Fruit fly (Drosophila melanogaster): ENCODE data around the gene corto.

The corto gene

dm6 chr3R:5095137-5095802 lies 8.4 kb upstream of the corto start:
- no peak for TF ChIP-seq tj (GFP tag; optimal IDR thresholded peaks at IDR 0.05)
- TF ChIP-seq Crg-1 (GFP tag; optimal IDR thresholded peaks at IDR 0.05): no peak
- TF ChIP-seq toe (GFP tag; optimal IDR thresholded peaks at IDR 0.05): no peak
- no peak for TF ChIP-seq cnc (optimal IDR thresholded peaks at IDR 0.05)
- TF ChIP-seq kay (GFP tag; ENCODE audit: borderline replicate concordance): no peak
- no peak for TF ChIP-seq pad (GFP tag; optimal IDR thresholded peaks at IDR 0.05)
- no peak for TF ChIP-seq cic (GFP tag; optimal IDR thresholded peaks at IDR 0.05)
- TF ChIP-seq CG33017 (tag; optimal IDR thresholded peaks at IDR 0.05): no peak
- no peak for TF ChIP-seq CG7045 (GFP tag; optimal IDR thresholded peaks at IDR 0.05)
- no peak for TF ChIP-seq CG12768 (GFP tag; optimal IDR thresholded peaks at IDR 0.05)
- TF ChIP-seq CG11617 (GFP tag; optimal IDR thresholded peaks at IDR 0.05): no peak
- TF ChIP-seq CG7101 (tag; optimal IDR thresholded peaks at IDR 0.05): no peak
- no peak for TF ChIP-seq CG1620 (GFP tag; optimal IDR thresholded peaks at IDR 0.05)
- TF ChIP-seq Clk (GFP tag; optimal IDR thresholded peaks at IDR 0.05): no peak
- no peak for TF ChIP-seq CG5204 (GFP tag; optimal IDR thresholded peaks at IDR 0.05)
- no peak for TF ChIP-seq Hr96 (GFP tag; optimal IDR thresholded peaks at IDR 0.05)
- TF ChIP-seq CG14711 (tag; optimal IDR thresholded peaks at IDR 0.05): no peak
- no peak for TF ChIP-seq ovo (GFP tag; optimal IDR thresholded peaks at IDR 0.05)
- TF ChIP-seq bab1 (GFP tag; optimal IDR thresholded peaks at IDR 0.05): no peak
- no peak for TF ChIP-seq Mnt (GFP tag; optimal IDR thresholded peaks at IDR 0.05)

dm6 chr3R:5094288-5094687 lies 7.4 kb upstream of the corto start:
- no peak for TF ChIP-seq CG7045 (GFP tag; optimal IDR thresholded peaks at IDR 0.05)
- no peak for TF ChIP-seq CG1620 (GFP tag; optimal IDR thresholded peaks at IDR 0.05)

- TF ChIP-seq tj (GFP tag; optimal IDR thresholded peaks at IDR 0.05) (no peak), Crg-1 (GFP tag; optimal IDR thresholded peaks at IDR 0.05) (no peak), CG11617 (GFP tag; optimal IDR thresholded peaks at IDR 0.05) (no peak), CG7045 (GFP tag; optimal IDR thresholded peaks at IDR 0.05) (no peak)
These were observed 3.4 kb upstream of the corto start for dm6 chr3R:5090286-5090685.

dm6 chr3R:5089514-5090259 lies 2.8 kb upstream of the corto start:
- TF ChIP-seq Crg-1 (GFP tag; optimal IDR thresholded peaks at IDR 0.05) (no peak), CG1620 (GFP tag; optimal IDR thresholded peaks at IDR 0.05) (no peak), CG7101 (tag; optimal IDR thresholded peaks at IDR 0.05) (no peak), CG11617 (GFP tag; optimal IDR thresholded peaks at IDR 0.05) (no peak), Mnt (GFP tag; optimal IDR thresholded peaks at IDR 0.05) (no peak), kay (GFP tag; ENCODE audit: borderline replicate concordance) (no peak), CG14711 (tag; optimal IDR thresholded peaks at IDR 0.05) (no peak), cic (GFP tag; optimal IDR thresholded peaks at IDR 0.05) (no peak), pad (GFP tag; optimal IDR thresholded peaks at IDR 0.05) (no peak), tj (GFP tag; optimal IDR thresholded peaks at IDR 0.05) (no peak)

dm6 chr3R:5087833-5088262 lies 976 bp upstream of the corto start:
- TF ChIP-seq Clk (GFP tag; optimal IDR thresholded peaks at IDR 0.05) (no peak), toe (GFP tag; optimal IDR thresholded peaks at IDR 0.05) (peak; percentile 20), CG1620 (GFP tag; optimal IDR thresholded peaks at IDR 0.05) (no peak), tj (GFP tag; optimal IDR thresholded peaks at IDR 0.05) (peak; percentile 39), bab1 (GFP tag; optimal IDR thresholded peaks at IDR 0.05) (peak; percentile 9), CG7101 (tag; optimal IDR thresholded peaks at IDR 0.05) (no peak), CG33017 (tag; optimal IDR thresholded peaks at IDR 0.05) (peak; percentile 6), CG12768 (GFP tag; optimal IDR thresholded peaks at IDR 0.05) (no peak), cnc (optimal IDR thresholded peaks at IDR 0.05) (no peak), cic (GFP tag; optimal IDR thresholded peaks at IDR 0.05) (peak; percentile 56), CG7045 (GFP tag; optimal IDR thresholded peaks at IDR 0.05) (no peak), Crg-1 (GFP tag; optimal IDR thresholded peaks at IDR 0.05) (peak; percentile 2), pad (GFP tag; optimal IDR thresholded peaks at IDR 0.05) (no peak), Hr96 (GFP tag; optimal IDR thresholded peaks at IDR 0.05) (no peak), kay (GFP tag; ENCODE audit: borderline replicate concordance) (no peak), ovo (GFP tag; optimal IDR thresholded peaks at IDR 0.05) (peak; percentile 20), CG14711 (tag; optimal IDR thresholded peaks at IDR 0.05) (no peak), CG11617 (GFP tag; optimal IDR thresholded peaks at IDR 0.05) (no peak), Mnt (GFP tag; optimal IDR thresholded peaks at IDR 0.05) (peak; percentile 47), CG5204 (GFP tag; optimal IDR thresholded peaks at IDR 0.05) (no peak)

dm6 chr3R:5086471-5086821 lies 426 bp downstream of the corto start:
- TF ChIP-seq CG7101 (tag; optimal IDR thresholded peaks at IDR 0.05): no peak
- TF ChIP-seq CG7045 (GFP tag; optimal IDR thresholded peaks at IDR 0.05): peak; percentile 37
- peak; percentile 3 for TF ChIP-seq pad (GFP tag; optimal IDR thresholded peaks at IDR 0.05)
- peak; percentile 48 for TF ChIP-seq Mnt (GFP tag; optimal IDR thresholded peaks at IDR 0.05)
- TF ChIP-seq toe (GFP tag; optimal IDR thresholded peaks at IDR 0.05): no peak
- TF ChIP-seq CG12768 (GFP tag; optimal IDR thresholded peaks at IDR 0.05): peak; percentile 45
- no peak for TF ChIP-seq CG1620 (GFP tag; optimal IDR thresholded peaks at IDR 0.05)
- TF ChIP-seq Clk (GFP tag; optimal IDR thresholded peaks at IDR 0.05): peak; percentile 59
- TF ChIP-seq bab1 (GFP tag; optimal IDR thresholded peaks at IDR 0.05): peak; percentile 50
- TF ChIP-seq ovo (GFP tag; optimal IDR thresholded peaks at IDR 0.05): peak; percentile 23
- TF ChIP-seq kay (GFP tag; ENCODE audit: borderline replicate concordance): no peak
- peak; percentile 55 for TF ChIP-seq tj (GFP tag; optimal IDR thresholded peaks at IDR 0.05)
- no peak for TF ChIP-seq CG11617 (GFP tag; optimal IDR thresholded peaks at IDR 0.05)
- TF ChIP-seq CG33017 (tag; optimal IDR thresholded peaks at IDR 0.05): peak; percentile 20
- TF ChIP-seq Hr96 (GFP tag; optimal IDR thresholded peaks at IDR 0.05): peak; percentile 35
